Worm (Caenorhabditis elegans) whole organism, L3 larva: ENCODE data around the gene prp-6.
"Not testable (repeated sequence)": the region's sequence is repeated elsewhere in the genome, so short reads cannot be mapped to it uniquely, and the experiment has no call there.

Experiments
- R02D3.7 ChIP-seq: fragments of 150-350 bp; optimal IDR thresholded peaks from 2 replicates; lab custom pipeline; 2014; ENCODE audit warnings: missing biosample characterization, missing genetic modification characterization
- ZK546.5 ChIP-seq: sonication (generic microtip); optimal IDR thresholded peaks from 2 replicates; lab custom pipeline; 2017; ENCODE audit warnings: missing biosample characterization, missing genetic modification characterization
- aly-2 ChIP-seq: fragments of 150-350 bp; optimal IDR thresholded peaks from 2 replicates; lab custom pipeline; 2014; ENCODE audit warnings: missing biosample characterization, missing genetic modification characterization
- ceh-16 ChIP-seq: sonication (generic microtip); optimal IDR thresholded peaks from 2 replicates; lab custom pipeline; 2017; ENCODE audit warnings: missing biosample characterization, missing genetic modification characterization
- ceh-82 ChIP-seq: fragments of 150-350 bp; optimal IDR thresholded peaks from 2 replicates; lab custom pipeline; 2014; ENCODE audit warnings: missing biosample characterization, missing genetic modification characterization
- ceh-9 ChIP-seq: sonication (generic microtip); optimal IDR thresholded peaks from 2 replicates; lab custom pipeline; 2018; ENCODE audit warnings: missing biosample characterization, missing genetic modification characterization
- daf-12 ChIP-seq: fragments of 150-350 bp; optimal IDR thresholded peaks from 2 replicates; lab custom pipeline; 2014; ENCODE audit warnings: missing biosample characterization, missing genetic modification reagents, missing genetic modification characterization
- egl-27 ChIP-seq: sonication (generic microtip); optimal IDR thresholded peaks from 4 replicates; lab custom pipeline; 2017; ENCODE audit warnings: missing biosample characterization, missing genetic modification reagents, missing genetic modification characterization
- egl-5 ChIP-seq: fragments of 150-350 bp; optimal IDR thresholded peaks from 2 replicates; lab custom pipeline; 2017; ENCODE audit warnings: missing biosample characterization, missing genetic modification reagents, missing genetic modification characterization, inconsistent platforms
- elt-1 ChIP-seq: fragments of 150-350 bp; optimal IDR thresholded peaks from 2 replicates; lab custom pipeline; 2014; ENCODE audit warnings: missing biosample characterization, missing genetic modification characterization
- elt-3 ChIP-seq, 3 experiments: fragments of 150-350 bp in 1 of 3; sonication (generic microtip) in 2 of 3; optimal IDR thresholded peaks; 2 replicates in 2 of 3; 4 replicates in 1 of 3; lab custom pipeline; 2014 to 2017; ENCODE audit warnings: missing biosample characterization in 3 of 3, missing genetic modification characterization in 3 of 3
- fkh-10 ChIP-seq: sonication (generic microtip); optimal IDR thresholded peaks from 2 replicates; lab custom pipeline; 2017; ENCODE audit warnings: missing biosample characterization, missing genetic modification reagents, missing genetic modification characterization
- fkh-2 ChIP-seq: fragments of 150-350 bp; optimal IDR thresholded peaks from 2 replicates; lab custom pipeline; 2014; ENCODE audit warnings: missing biosample characterization, missing genetic modification reagents, missing genetic modification characterization
- fos-1 ChIP-seq: fragments of 150-350 bp; optimal IDR thresholded peaks from 2 replicates; lab custom pipeline; 2014; ENCODE audit warnings: missing biosample characterization, missing genetic modification characterization
- hmg-11 ChIP-seq: sonication (generic microtip); optimal IDR thresholded peaks from 2 replicates; lab custom pipeline; 2016; ENCODE audit warnings: missing genetic modification characterization, missing compliant biosample characterization
- lin-39 ChIP-seq: fragments of 150-350 bp; optimal IDR thresholded peaks from 2 replicates; lab custom pipeline; 2018; ENCODE audit warnings: missing biosample characterization, missing genetic modification reagents, missing genetic modification characterization
- mdl-1 ChIP-seq: fragments of 150-350 bp; optimal IDR thresholded peaks from 2 replicates; lab custom pipeline; 2014; ENCODE audit warnings: missing biosample characterization, missing genetic modification characterization
- mml-1 ChIP-seq: fragments of 150-350 bp; sonication (generic microtip); optimal IDR thresholded peaks from 3 replicates; lab custom pipeline; 2014; ENCODE audit warnings: missing biosample characterization, missing genetic modification characterization
- nfya-1 ChIP-seq: sonication (generic microtip); optimal IDR thresholded peaks from 2 replicates; lab custom pipeline; 2017; ENCODE audit warnings: missing genetic modification characterization, mild to moderate bottlenecking, missing compliant biosample characterization, antibody characterized with exemption, moderate library complexity; ENCODE audit not compliant: insufficient read depth
- nhr-12 ChIP-seq: fragments of 150-350 bp; optimal IDR thresholded peaks from 2 replicates; lab custom pipeline; 2014; ENCODE audit warnings: missing biosample characterization, missing genetic modification characterization
- nhr-23 ChIP-seq: fragments of 150-350 bp; optimal IDR thresholded peaks from 2 replicates; lab custom pipeline; 2014; ENCODE audit warnings: missing biosample characterization, missing genetic modification reagents, missing genetic modification characterization
- nhr-237 ChIP-seq: fragments of 150-350 bp; optimal IDR thresholded peaks from 2 replicates; lab custom pipeline; 2014; ENCODE audit warnings: missing biosample characterization, missing genetic modification characterization
- nhr-43 ChIP-seq: sonication (generic microtip); optimal IDR thresholded peaks from 2 replicates; lab custom pipeline; 2016; ENCODE audit warnings: mild to moderate bottlenecking, missing genetic modification characterization, missing compliant biosample characterization; ENCODE audit not compliant: poor library complexity, severe bottlenecking
- nhr-77 ChIP-seq: fragments of 150-350 bp; optimal IDR thresholded peaks from 2 replicates; lab custom pipeline; 2014; ENCODE audit warnings: missing biosample characterization, missing genetic modification characterization
- pha-4 ChIP-seq: fragments of 150-350 bp; optimal IDR thresholded peaks from 2 replicates; lab custom pipeline; 2014; ENCODE audit warnings: missing biosample characterization, missing genetic modification reagents, missing genetic modification characterization
- sea-2 ChIP-seq: fragments of 150-350 bp; sonication (generic microtip); optimal IDR thresholded peaks from 4 replicates; lab custom pipeline; 2014; ENCODE audit warnings: missing biosample characterization, missing genetic modification reagents, missing genetic modification characterization
- snpc-4 ChIP-seq: fragments of 150-350 bp; optimal IDR thresholded peaks from 2 replicates; lab custom pipeline; 2014; ENCODE audit warnings: missing biosample characterization, missing genetic modification characterization
- tbx-2 ChIP-seq: sonication (generic microtip); optimal IDR thresholded peaks from 2 replicates; lab custom pipeline; 2016; ENCODE audit warnings: mild to moderate bottlenecking, missing genetic modification characterization, missing compliant biosample characterization
- unc-62 ChIP-seq: fragments of 150-350 bp; sonication (generic microtip); optimal IDR thresholded peaks from 4 replicates; lab custom pipeline; 2014; ENCODE audit warnings: missing biosample characterization, missing genetic modification reagents, missing genetic modification characterization
- zag-1 ChIP-seq: fragments of 150-350 bp; optimal IDR thresholded peaks from 2 replicates; lab custom pipeline; 2014; ENCODE audit warnings: missing biosample characterization, missing genetic modification characterization
- ztf-11 ChIP-seq: fragments of 150-350 bp; optimal IDR thresholded peaks from 2 replicates; lab custom pipeline; 2014; ENCODE audit warnings: missing biosample characterization, missing genetic modification characterization
- ztf-4 ChIP-seq: fragments of 150-350 bp; optimal IDR thresholded peaks from 2 replicates; lab custom pipeline; 2014; ENCODE audit warnings: missing biosample characterization, missing genetic modification characterization

Gene prp-6

ce11 chrV:17982935-17983334 lies 39.3 kb upstream of the prp-6 start:
- TF ChIP-seq lin-39: no peak
- TF ChIP-seq egl-5 (tag; lab: Kevin White, UChicago): no peak
- no peak for TF ChIP-seq ztf-11 (tag; lab: Kevin White, UChicago)
- no peak for TF ChIP-seq fkh-10 (GFP tag; lab: Kevin White, UChicago)
- TF ChIP-seq hmg-11 (tag; lab: Kevin White, UChicago): no peak
- no peak for TF ChIP-seq elt-1 (tag; lab: Kevin White, UChicago)
- no peak for TF ChIP-seq ZK546.5
- TF ChIP-seq fkh-2 (tag; lab: Kevin White, UChicago): no peak
- TF ChIP-seq pha-4 (tag; lab: Kevin White, UChicago): no peak
- no peak for TF ChIP-seq ceh-16 (tag; lab: Kevin White, UChicago)
- no peak for TF ChIP-seq fos-1 (tag; lab: Kevin White, UChicago)
- TF ChIP-seq ceh-9 (tag; lab: Kevin White, UChicago): no peak

- TF ChIP-seq nhr-237 (tag; lab: Kevin White, UChicago) (no peak), fkh-10 (GFP tag; lab: Kevin White, UChicago) (no peak), egl-27 (no peak), nhr-43 (no peak), mdl-1 (tag; lab: Kevin White, UChicago) (no peak), mml-1 (tag; lab: Kevin White, UChicago) (no peak), nhr-12 (no peak), zag-1 (tag; lab: Kevin White, UChicago) (no peak)
- TF ChIP-seq, all 47 proteins: peak for 0
Measured at ce11 chrV:17985960-17986359, 36.3 kb upstream of the prp-6 start, which contains the start of gene Y59A8B.21. Gene Y59A8B.21, plus strand, starts transcription at chrV:17986260.

- TF ChIP-seq snpc-4 (tag; lab: Kevin White, UChicago) (no peak), nhr-12 (no peak), sea-2 (no peak), ztf-4 (tag; lab: Kevin White, UChicago) (no peak), R02D3.7 (no peak), nhr-77 (tag; lab: Kevin White, UChicago) (no peak)
- TF ChIP-seq, all 47 proteins: peak for 0
Measured at ce11 chrV:18001268-18001667, 21.0 kb upstream of the prp-6 start, which contains the start of gene lon-8. Gene lon-8, minus strand, starts transcription at chrV:18001368.

DNA sequence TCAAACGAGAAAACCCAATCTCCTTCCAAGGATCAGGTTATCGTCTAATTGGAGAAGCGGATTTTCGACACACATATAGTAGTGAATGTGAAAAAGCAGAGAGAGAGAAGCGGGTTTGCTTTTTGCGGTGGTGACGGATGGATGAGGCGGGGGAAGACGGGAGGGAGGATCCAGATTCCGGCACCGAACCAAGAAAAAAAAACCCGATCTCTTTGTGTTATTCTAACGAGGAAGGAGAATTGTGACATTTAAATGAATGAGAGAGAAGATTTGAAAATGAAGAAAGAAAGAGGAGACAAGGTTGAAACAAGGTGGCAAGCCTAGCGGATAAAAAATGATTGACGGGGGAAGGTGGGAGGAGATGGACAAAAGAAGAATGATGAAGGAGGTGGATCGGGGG lies 18.4 kb upstream of the prp-6 start:
- TF ChIP-seq nhr-237 (tag; lab: Kevin White, UChicago) (no peak), nhr-23 (tag; lab: Kevin White, UChicago) (peak; percentile 1), elt-3 (tag; optimal IDR thresholded peaks at IDR 0.05; lab: Kevin White, UChicago) (peak in 1 of 3 experiments; percentile 1)

DNA sequence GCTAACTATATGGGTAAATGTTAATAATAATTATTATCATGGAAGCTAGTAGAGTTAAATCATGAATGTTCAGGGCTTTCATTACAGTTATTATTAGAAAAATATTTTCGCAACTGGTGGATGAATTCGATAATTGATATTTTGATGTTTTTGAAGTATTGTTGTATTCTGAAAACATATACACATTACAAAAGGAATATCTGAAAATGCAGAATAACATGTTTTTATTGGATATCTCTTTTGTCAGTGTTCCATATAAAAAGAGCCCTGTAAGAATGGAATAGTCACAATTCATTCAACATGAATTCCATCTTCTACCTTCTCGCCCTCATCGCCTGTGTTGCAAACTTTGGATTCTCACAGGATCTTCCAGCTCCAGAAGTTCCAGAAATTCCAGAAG lies 15.3 kb upstream of the prp-6 start, which contains the start of gene Y59A8B.19:
Gene Y59A8B.19, plus strand, starts transcription at position 301 of the 400 bp plus-strand sequence.
- not testable (repeated sequence) for TF ChIP-seq daf-12 (tag; lab: Kevin White, UChicago); mdl-1 (tag; lab: Kevin White, UChicago); sea-2

DNA sequence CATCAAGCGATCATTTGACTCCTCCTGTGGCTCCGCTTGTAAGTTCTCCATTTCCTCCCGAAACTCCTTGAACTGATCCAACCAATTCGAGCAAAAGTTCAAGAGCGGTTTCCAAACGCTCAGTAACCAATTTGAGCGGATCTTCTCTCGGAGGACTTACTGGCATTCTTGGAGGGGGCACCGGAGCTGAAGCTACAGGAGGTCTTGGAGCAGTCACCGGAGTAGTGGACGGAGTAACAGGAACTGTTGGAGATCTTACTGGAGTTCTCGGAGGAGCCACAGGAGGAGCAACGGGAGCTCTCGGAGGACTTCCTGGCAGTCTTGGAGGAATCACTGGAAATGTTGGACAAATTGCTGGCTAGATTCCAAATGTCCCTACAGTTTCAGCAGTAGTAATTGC lies 13.6 kb upstream of the prp-6 start:
- TF ChIP-seq ceh-82 (tag; lab: Kevin White, UChicago) (no peak), aly-2 (tag; lab: Kevin White, UChicago) (no peak), R02D3.7 (no peak), daf-12 (tag; lab: Kevin White, UChicago) (no peak), tbx-2 (tag; lab: Kevin White, UChicago) (no peak), nfya-1 (tag; lab: Kevin White, UChicago) (no peak), ceh-16 (tag; lab: Kevin White, UChicago) (no peak), unc-62 (no peak), mdl-1 (tag; lab: Kevin White, UChicago) (no peak), pha-4 (tag; lab: Kevin White, UChicago) (no peak), elt-3 (tag; optimal IDR thresholded peaks at IDR 0.05; lab: Kevin White, UChicago) (no peak), sea-2 (no peak), fkh-10 (GFP tag; lab: Kevin White, UChicago) (no peak)
